Worm (Caenorhabditis elegans) whole organism, late embryonic: ENCODE data around the gene sri-32.

Source experiments
- C08G9.2 ChIP-seq: sonication (generic microtip); optimal IDR thresholded peaks from 2 replicates; lab custom pipeline; 2016; ENCODE audit warnings: mild to moderate bottlenecking, missing genetic modification characterization, moderate library complexity, missing compliant biosample characterization
- F13H6.1 ChIP-seq: sonication (generic microtip); optimal IDR thresholded peaks from 2 replicates; lab custom pipeline; 2016; ENCODE audit warnings: missing genetic modification characterization, missing compliant biosample characterization
- K02D7.2 ChIP-seq: sonication (generic microtip); optimal IDR thresholded peaks from 2 replicates; lab custom pipeline; 2017; ENCODE audit warnings: mild to moderate bottlenecking, missing genetic modification characterization, missing compliant biosample characterization
- T23F11.4 ChIP-seq: fragments of 200-800 bp; sonication (Bioruptor generic); optimal IDR thresholded peaks from 2 replicates; lab custom pipeline; 2018; ENCODE audit warnings: mild to moderate bottlenecking, missing genetic modification characterization, missing compliant biosample characterization
- Y22D7AL.16 ChIP-seq: sonication (generic microtip); optimal IDR thresholded peaks from 2 replicates; lab custom pipeline; 2016; ENCODE audit warnings: missing genetic modification characterization, missing compliant biosample characterization
- ahr-1 ChIP-seq: sonication (generic microtip); optimal IDR thresholded peaks from 2 replicates; lab custom pipeline; 2016; ENCODE audit warnings: missing genetic modification characterization, missing compliant biosample characterization
- ama-1 ChIP-seq: fragments of 150-350 bp; optimal IDR thresholded peaks from 2 replicates; lab custom pipeline; 2014
- ceh-18 ChIP-seq: sonication (generic microtip); optimal IDR thresholded peaks from 2 replicates; lab custom pipeline; 2016; ENCODE audit warnings: missing genetic modification characterization, missing compliant biosample characterization
- ceh-19 ChIP-seq: fragments of 200-800 bp; sonication (Bioruptor generic); optimal IDR thresholded peaks from 2 replicates; lab custom pipeline; 2018; ENCODE audit warnings: mild to moderate bottlenecking, missing genetic modification characterization, missing compliant biosample characterization
- ceh-22 ChIP-seq: sonication (generic microtip); optimal IDR thresholded peaks from 2 replicates; lab custom pipeline; 2017; ENCODE audit warnings: missing biosample characterization, missing genetic modification characterization
- ceh-45 ChIP-seq: fragments of 200-800 bp; sonication (Bioruptor generic); IDR thresholded peaks from 2 replicates; pipeline ENCODE4 v1.3.6; 2022; ENCODE audit warnings: missing genetic modification reagents, missing genetic modification characterization, missing compliant biosample characterization
- ceh-6 ChIP-seq: fragments of 200-800 bp; sonication (Bioruptor generic); optimal IDR thresholded peaks from 2 replicates; lab custom pipeline; 2018; ENCODE audit warnings: mild to moderate bottlenecking, missing genetic modification characterization, missing compliant biosample characterization
- ceh-9 ChIP-seq: sonication (generic microtip); optimal IDR thresholded peaks from 2 replicates; lab custom pipeline; 2016; ENCODE audit warnings: mild to moderate bottlenecking, missing genetic modification characterization, inconsistent platforms, missing compliant biosample characterization
- dmd-4 ChIP-seq: sonication (generic microtip); optimal IDR thresholded peaks from 2 replicates; lab custom pipeline; 2016; ENCODE audit warnings: borderline replicate concordance, missing genetic modification characterization, missing compliant biosample characterization
- dve-1 ChIP-seq: sonication (generic microtip); optimal IDR thresholded peaks from 2 replicates; lab custom pipeline; 2017; ENCODE audit warnings: antibody characterized with exemption, mild to moderate bottlenecking, missing genetic modification characterization, missing compliant biosample characterization
- elt-2 ChIP-seq: sonication (generic microtip); optimal IDR thresholded peaks from 2 replicates; lab custom pipeline; 2016; ENCODE audit warnings: missing genetic modification reagents, missing genetic modification characterization, missing compliant biosample characterization
- fkh-6 ChIP-seq: sonication (generic microtip); optimal IDR thresholded peaks from 2 replicates; lab custom pipeline; 2016; ENCODE audit warnings: missing genetic modification characterization, missing compliant biosample characterization
- gmeb-2 ChIP-seq: sonication (generic microtip); optimal IDR thresholded peaks from 2 replicates; lab custom pipeline; 2016; ENCODE audit warnings: missing genetic modification characterization, inconsistent platforms, missing compliant biosample characterization
- hlh-15 ChIP-seq: sonication (generic microtip); optimal IDR thresholded peaks from 2 replicates; lab custom pipeline; 2016; ENCODE audit warnings: missing genetic modification characterization, missing compliant biosample characterization
- hlh-6 ChIP-seq: sonication (generic microtip); optimal IDR thresholded peaks from 2 replicates; lab custom pipeline; 2016; ENCODE audit warnings: missing genotype, missing genetic modification characterization, missing compliant biosample characterization
- lim-6 ChIP-seq: sonication (generic microtip); optimal IDR thresholded peaks from 2 replicates; lab custom pipeline; 2016; ENCODE audit warnings: missing genetic modification characterization, missing compliant biosample characterization
- lin-11 ChIP-seq: fragments of 200-800 bp; sonication (Bioruptor generic); optimal IDR thresholded peaks from 2 replicates; lab custom pipeline; 2018; ENCODE audit warnings: mild to moderate bottlenecking, missing genetic modification characterization, missing compliant biosample characterization
- nfya-1 ChIP-seq: sonication (generic microtip); optimal IDR thresholded peaks from 2 replicates; lab custom pipeline; 2017; ENCODE audit warnings: missing genetic modification characterization, mild to moderate bottlenecking, missing compliant biosample characterization, antibody characterized with exemption, moderate library complexity
- nhr-11 ChIP-seq: fragments of 150-350 bp; optimal IDR thresholded peaks from 2 replicates; lab custom pipeline; 2014; ENCODE audit warnings: missing biosample characterization, missing genetic modification characterization
- nhr-232 ChIP-seq: sonication (generic microtip); optimal IDR thresholded peaks from 2 replicates; lab custom pipeline; 2016; ENCODE audit warnings: missing genetic modification characterization, missing compliant biosample characterization
- npax-4 ChIP-seq: sonication (generic microtip); optimal IDR thresholded peaks from 2 replicates; lab custom pipeline; 2016; ENCODE audit warnings: missing genetic modification characterization, missing compliant biosample characterization
- odd-2 ChIP-seq: sonication (generic microtip); optimal IDR thresholded peaks from 2 replicates; lab custom pipeline; 2017; ENCODE audit warnings: antibody characterized with exemption, mild to moderate bottlenecking, missing genetic modification characterization, missing compliant biosample characterization
- pag-3 ChIP-seq: sonication (generic microtip); optimal IDR thresholded peaks from 2 replicates; lab custom pipeline; 2016; ENCODE audit warnings: missing compliant biosample characterization, missing genetic modification characterization, borderline replicate concordance
- pat-9 ChIP-seq: fragments of 200-800 bp; sonication (Bioruptor generic); optimal IDR thresholded peaks from 2 replicates; lab custom pipeline; 2018; ENCODE audit warnings: mild to moderate bottlenecking, missing genetic modification characterization, moderate library complexity, missing compliant biosample characterization
- pax-1 ChIP-seq: fragments of 150-350 bp; optimal IDR thresholded peaks from 2 replicates; lab custom pipeline; 2014; ENCODE audit warnings: missing biosample characterization, missing genetic modification characterization
- rnt-1 ChIP-seq: sonication (generic microtip); optimal IDR thresholded peaks from 2 replicates; lab custom pipeline; 2016; ENCODE audit warnings: missing genetic modification characterization, missing compliant biosample characterization
- sdc-2 ChIP-seq: sonication (generic microtip); optimal IDR thresholded peaks from 2 replicates; lab custom pipeline; 2016; ENCODE audit warnings: missing genotype, missing genetic modification characterization, missing compliant biosample characterization
- sox-2 ChIP-seq: fragments of 200-800 bp; sonication (Bioruptor generic); IDR thresholded peaks from 2 replicates; pipeline ENCODE4 v1.3.6; 2022; ENCODE audit warnings: missing genetic modification reagents, missing genetic modification characterization, missing compliant biosample characterization
- tbx-2 ChIP-seq: sonication (generic microtip); optimal IDR thresholded peaks from 2 replicates; lab custom pipeline; 2016; ENCODE audit warnings: missing genetic modification characterization, missing compliant biosample characterization
- tbx-7 ChIP-seq: sonication (generic microtip); optimal IDR thresholded peaks from 2 replicates; lab custom pipeline; 2016; ENCODE audit warnings: missing genotype, missing genetic modification characterization, missing compliant biosample characterization
- unc-42 ChIP-seq: sonication (generic microtip); optimal IDR thresholded peaks from 2 replicates; lab custom pipeline; 2016; ENCODE audit warnings: missing genotype, missing genetic modification characterization, missing compliant biosample characterization

sri-32 gene

ce11 chrII:3156749-3157148 lies 2.5 kb upstream of the sri-32 start, which contains the start of gene sri-33:
Gene sri-33, minus strand, starts transcription at chrII:3156849.
- no peak for TF ChIP-seq dmd-4
- no peak for TF ChIP-seq ama-1 (lab: Kevin White, UChicago)
- no peak for TF ChIP-seq ceh-6 (GFP tag; lab: Kevin White, UChicago)
- no peak for TF ChIP-seq elt-2
- no peak for TF ChIP-seq ceh-18 (tag; lab: Kevin White, UChicago)

- no peak for TF ChIP-seq odd-2 (tag; lab: Kevin White, UChicago)
- TF ChIP-seq ceh-19: no peak
- no peak for TF ChIP-seq npax-4 (tag; lab: Kevin White, UChicago)
- no peak for TF ChIP-seq ama-1 (lab: Kevin White, UChicago)
- TF ChIP-seq ceh-22 (tag; lab: Kevin White, UChicago): no peak
- TF ChIP-seq T23F11.4 (GFP tag; lab: Kevin White, UChicago): no peak
- TF ChIP-seq F13H6.1 (tag; lab: Kevin White, UChicago): no peak
- no peak for TF ChIP-seq unc-42 (tag; lab: Kevin White, UChicago)
Observed at ce11 chrII:3151615-3152014, 2.7 kb downstream of the sri-32 start, which contains the start of the genes T10D4.14 and T10D4.19. Gene T10D4.14, minus strand, starts transcription at chrII:3151715. Gene T10D4.19, plus strand, starts transcription at chrII:3151918.

- TF ChIP-seq pax-1 (tag; lab: Kevin White, UChicago) (no peak), tbx-7 (tag; lab: Kevin White, UChicago) (no peak), fkh-6 (tag; lab: Kevin White, UChicago) (no peak), rnt-1 (tag; lab: Kevin White, UChicago) (no peak), nhr-11 (tag; lab: Kevin White, UChicago) (no peak), C08G9.2 (tag; lab: Kevin White, UChicago) (no peak), pag-3 (no peak), F13H6.1 (tag; lab: Kevin White, UChicago) (no peak), K02D7.2 (tag; lab: Kevin White, UChicago) (no peak), lim-6 (tag; lab: Kevin White, UChicago) (no peak), dve-1 (no peak), ceh-45 (GFP tag; lab: Robert Waterston, UW) (no peak), tbx-2 (no peak), lin-11 (tag; lab: Kevin White, UChicago) (no peak), hlh-15 (no peak), npax-4 (tag; lab: Kevin White, UChicago) (no peak), ahr-1 (tag; lab: Kevin White, UChicago) (no peak), nfya-1 (tag; lab: Kevin White, UChicago) (no peak), nhr-232 (no peak)
Observed at ce11 chrII:3149521-3150190, 4.6 kb downstream of the sri-32 start, which contains the start of the genes T10D4.11 and T10D4.1. Gene T10D4.11, minus strand, starts transcription at chrII:3149621. Gene T10D4.1, plus strand, starts transcription at chrII:3150140.

- no peak for TF ChIP-seq odd-2 (tag; lab: Kevin White, UChicago)
- no peak for TF ChIP-seq ahr-1 (tag; lab: Kevin White, UChicago)
- TF ChIP-seq Y22D7AL.16 (tag; lab: Kevin White, UChicago): no peak
- TF ChIP-seq pat-9 (tag; lab: Kevin White, UChicago): no peak
- no peak for TF ChIP-seq hlh-6 (tag; lab: Kevin White, UChicago)
- no peak for TF ChIP-seq sox-2
- TF ChIP-seq sdc-2 (tag; lab: Kevin White, UChicago): no peak
- TF ChIP-seq nhr-11 (tag; lab: Kevin White, UChicago): no peak
- no peak for TF ChIP-seq gmeb-2
- no peak for TF ChIP-seq ceh-9
Observed at ce11 chrII:3148404-3148803, 5.9 kb downstream of the sri-32 start.
